Worm (Caenorhabditis elegans): ENCODE results near the gene M70.2.
A peak's percentile ranks its signal among the peaks of the same experiment; 100 is the strongest.
"Not testable (repeated sequence)": the region's sequence is repeated elsewhere in the genome, so short reads cannot be mapped to it uniquely, and the experiment has no call there.

The M70.2 gene

ce11 chrIV:2228678-2229077, 14.2 kb upstream of the M70.2 start:
- no peak for TF ChIP-seq C04F5.9 (tag; optimal IDR thresholded peaks at IDR 0.05)
- TF ChIP-seq tbx-2 (tag; optimal IDR thresholded peaks at IDR 0.05) = no peak
- no peak for TF ChIP-seq unc-30 (tag; optimal IDR thresholded peaks at IDR 0.05)
- TF ChIP-seq aha-1 (tag; optimal IDR thresholded peaks at IDR 0.05) = no peak
- TF ChIP-seq vab-15 (tag; optimal IDR thresholded peaks at IDR 0.05) = no peak
- TF ChIP-seq isw-1 (GFP tag; IDR thresholded peaks at IDR 0.05) = no peak
- no peak for TF ChIP-seq unc-86 (tag; optimal IDR thresholded peaks at IDR 0.05)
- TF ChIP-seq alr-1 (tag; optimal IDR thresholded peaks at IDR 0.05; ENCODE audit: borderline replicate concordance) = no peak
- no peak for TF ChIP-seq sptf-1 (tag; optimal IDR thresholded peaks at IDR 0.05)
- TF ChIP-seq C16A3.4 (tag; optimal IDR thresholded peaks at IDR 0.05) = no peak
- TF ChIP-seq nhr-76 (tag; optimal IDR thresholded peaks at IDR 0.05) = no peak
- no peak for TF ChIP-seq nhr-84 (tag; optimal IDR thresholded peaks at IDR 0.05)
- no peak for TF ChIP-seq nhr-237 (tag; optimal IDR thresholded peaks at IDR 0.05)
- TF ChIP-seq nhr-47 (tag; optimal IDR thresholded peaks at IDR 0.05) = no peak
- no peak for TF ChIP-seq nhr-77 (tag; optimal IDR thresholded peaks at IDR 0.05)
- TF ChIP-seq ceh-8 (GFP tag; optimal IDR thresholded peaks at IDR 0.05) = no peak
- no peak for TF ChIP-seq pax-3 (tag; optimal IDR thresholded peaks at IDR 0.05)
- TF ChIP-seq snpc-4 (tag; optimal IDR thresholded peaks at IDR 0.05) = no peak

ce11 chrIV:2235983-2236382, 6.9 kb upstream of the M70.2 start:
- no peak for TF ChIP-seq nhr-47 (tag; optimal IDR thresholded peaks at IDR 0.05)
- TF ChIP-seq pqm-1 (tag; optimal IDR thresholded peaks at IDR 0.05) = no peak
- TF ChIP-seq nhr-19 (GFP tag; conservative IDR thresholded peaks at IDR 0.05) = no peak
- no peak for TF ChIP-seq nhr-237 (tag; optimal IDR thresholded peaks at IDR 0.05)
- TF ChIP-seq grh-1 (GFP tag; IDR thresholded peaks at IDR 0.05) = no peak
- no peak for TF ChIP-seq dsc-1 (tag; optimal IDR thresholded peaks at IDR 0.05)
- TF ChIP-seq ceh-88 (GFP tag; IDR thresholded peaks at IDR 0.05) = no peak
- no peak for TF ChIP-seq hpl-2 (GFP tag; optimal IDR thresholded peaks at IDR 0.05)
- no peak for TF ChIP-seq C16A3.4 (tag; optimal IDR thresholded peaks at IDR 0.05)
- no peak for TF ChIP-seq fkh-4 (tag; optimal IDR thresholded peaks at IDR 0.05; ENCODE audit: borderline replicate concordance)
- no peak for TF ChIP-seq nhr-90 (tag; optimal IDR thresholded peaks at IDR 0.05; ENCODE audit: poor library complexity)
- TF ChIP-seq lin-13 (GFP tag; optimal IDR thresholded peaks at IDR 0.05) = no peak
- TF ChIP-seq fkh-10 (GFP tag; optimal IDR thresholded peaks at IDR 0.05) = no peak
- no peak for TF ChIP-seq isw-1 (GFP tag; IDR thresholded peaks at IDR 0.05)
- no peak for TF ChIP-seq nhr-76 (tag; optimal IDR thresholded peaks at IDR 0.05)
- TF ChIP-seq nhr-11 (tag; optimal IDR thresholded peaks at IDR 0.05) = no peak
- TF ChIP-seq mab-9 (GFP tag; IDR thresholded peaks at IDR 0.05) = no peak
- no peak for TF ChIP-seq sptf-1 (tag; optimal IDR thresholded peaks at IDR 0.05)
- no peak for TF ChIP-seq efl-3 (GFP tag; optimal IDR thresholded peaks at IDR 0.05)

- TF ChIP-seq efl-1 (optimal IDR thresholded peaks at IDR 0.05) = no peak
- TF ChIP-seq efl-1 (GFP tag; optimal IDR thresholded peaks at IDR 0.05 in 1 of 2) = peak in 1 of 2 experiments; percentile 56
- no peak for TF ChIP-seq lin-15B (tag; optimal IDR thresholded peaks at IDR 0.05)
- peak; percentile 13; the same call in 1 of the 2 replicates for TF ChIP-seq mab-9 (GFP tag; IDR thresholded peaks at IDR 0.05)
These were observed 5.9 kb upstream of the M70.2 start for ce11 chrIV:2236654-2237613.

- TF ChIP-seq fkh-4 (tag; optimal IDR thresholded peaks at IDR 0.05; ENCODE audit: borderline replicate concordance); mep-1 (tag; optimal IDR thresholded peaks at IDR 0.05); ces-1 (GFP tag; optimal IDR thresholded peaks at IDR 0.05): not testable (repeated sequence)
These were observed 2.7 kb downstream of the M70.2 start, which contains the start of gene M70.1 for ce11 chrIV:2245565-2245964. TSS of gene M70.1 (plus strand) at chrIV:2245865.

All from whole organism, L1 larva.